Worm (Caenorhabditis elegans) whole organism, mixed stage, embryonic: ENCODE data around the gene sqv-4.

Source experiments
- lsy-2 ChIP-seq: fragments of 150-350 bp; optimal IDR thresholded peaks from 2 replicates; lab custom pipeline; 2014; ENCODE audit warnings: missing biosample characterization, missing genetic modification characterization
- zip-8 ChIP-seq: fragments of 150-350 bp; optimal IDR thresholded peaks from 2 replicates; lab custom pipeline; 2014; ENCODE audit warnings: missing biosample characterization, missing genetic modification characterization

The sqv-4 gene

DNA sequence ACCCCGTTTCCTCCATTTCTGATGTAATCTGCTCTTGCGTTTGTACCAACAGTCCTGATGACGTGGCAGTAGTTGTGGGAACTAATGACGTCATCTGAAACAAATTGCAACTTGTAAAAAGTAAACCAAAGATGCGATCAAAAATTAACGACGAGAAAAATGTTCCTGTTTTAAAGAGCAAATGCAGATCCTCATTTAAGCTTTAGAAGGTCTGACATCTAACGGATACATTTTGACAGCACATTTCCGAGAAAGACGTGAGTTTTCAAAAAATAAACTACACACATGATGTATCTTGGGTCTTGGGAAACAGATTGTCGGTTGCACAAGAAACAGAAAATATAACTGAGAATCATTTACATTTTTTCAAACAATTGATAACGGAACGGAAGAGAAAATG, 45.8 kb downstream of the sqv-4 start, which contains the start of gene H09F14.1:
Gene H09F14.1, minus strand, starts transcription at position 101 of the 400 bp plus-strand sequence.
- TF ChIP-seq lsy-2 (tag; lab: Kevin White, UChicago) = no peak
- peak; percentile 19 for TF ChIP-seq zip-8 (tag; lab: Kevin White, UChicago)
- TF ChIP-seq, all 35 proteins: peak for 1
